Fruit fly (Drosophila melanogaster) whole organism, embryonic: ENCODE measurements around the gene Dic61B.

Experiments
- Blimp-1 ChIP-seq: fragments of 200-800 bp; sonication (Bioruptor generic); optimal IDR thresholded peaks from 3 replicates; lab custom pipeline; 2018; ENCODE audit warnings: missing biosample characterization, missing genetic modification characterization, mild to moderate bottlenecking, moderate library complexity, missing genetic modification reagents
- CG10267 ChIP-seq: fragments of 200-800 bp; sonication (Bioruptor generic); optimal IDR thresholded peaks from 2 replicates; lab custom pipeline; 2018; ENCODE audit warnings: missing biosample characterization, mild to moderate bottlenecking, missing genetic modification characterization, moderate library complexity
- CG10366 ChIP-seq: fragments of 200-800 bp; sonication (Bioruptor generic); IDR thresholded peaks from 2 replicates; pipeline ENCODE4 v1.3.6; 2022; ENCODE audit warnings: missing biosample characterization, missing genetic modification characterization
- CG10654 ChIP-seq: fragments of 200-800 bp; sonication (Bioruptor generic); optimal IDR thresholded peaks from 2 replicates; lab custom pipeline; 2016; ENCODE audit warnings: missing biosample characterization, missing genetic modification characterization
- CG12104 ChIP-seq: fragments of 200-800 bp; sonication (Bioruptor generic); optimal IDR thresholded peaks from 3 replicates; lab custom pipeline; 2016; ENCODE audit warnings: missing biosample characterization, missing genetic modification characterization
- CG15601 ChIP-seq: fragments of 200-800 bp; sonication (Bioruptor generic); optimal IDR thresholded peaks from 3 replicates; lab custom pipeline; 2019; ENCODE audit warnings: missing biosample characterization, mild to moderate bottlenecking, missing genetic modification characterization, moderate library complexity
- CG15696 ChIP-seq: fragments of 200-800 bp; sonication (Bioruptor generic); optimal IDR thresholded peaks from 2 replicates; lab custom pipeline; 2019; ENCODE audit warnings: missing biosample characterization, mild to moderate bottlenecking, missing genetic modification characterization, moderate library complexity
- CG17829 ChIP-seq: fragments of 200-800 bp; optimal IDR thresholded peaks from 2 replicates; lab custom pipeline; 2019; ENCODE audit warnings: missing biosample characterization, mild to moderate bottlenecking, missing genetic modification characterization, moderate library complexity
- CG18262 ChIP-seq: fragments of 200-800 bp; optimal IDR thresholded peaks from 3 replicates; lab custom pipeline; 2019; ENCODE audit warnings: missing biosample characterization, mild to moderate bottlenecking, missing genetic modification characterization, moderate library complexity
- CG18599 ChIP-seq: fragments of 200-800 bp; sonication (Bioruptor generic); optimal IDR thresholded peaks from 3 replicates; lab custom pipeline; 2017; ENCODE audit warnings: missing biosample characterization, missing genetic modification characterization, mild to moderate bottlenecking, moderate library complexity, missing genetic modification reagents
- CG2116 ChIP-seq: fragments of 200-800 bp; sonication (Bioruptor generic); optimal IDR thresholded peaks from 3 replicates; lab custom pipeline; 2018; ENCODE audit warnings: missing biosample characterization, mild to moderate bottlenecking, missing genetic modification characterization
- CG2120 ChIP-seq: fragments of 200-800 bp; sonication (Bioruptor generic); optimal IDR thresholded peaks from 3 replicates; lab custom pipeline; 2016; ENCODE audit warnings: missing biosample characterization, missing genetic modification characterization
- CG2199 ChIP-seq: fragments of 200-800 bp; sonication (Bioruptor generic); IDR thresholded peaks from 3 replicates; pipeline ENCODE4 v1.3.6; 2022; ENCODE audit warnings: missing biosample characterization, missing genetic modification characterization
- CG2678 ChIP-seq: fragments of 200-800 bp; sonication (Bioruptor generic); optimal IDR thresholded peaks from 3 replicates; lab custom pipeline; 2019; ENCODE audit warnings: missing biosample characterization, mild to moderate bottlenecking, missing genetic modification characterization, moderate library complexity
- CG31365 ChIP-seq: fragments of 200-800 bp; sonication (Bioruptor generic); optimal IDR thresholded peaks from 2 replicates; lab custom pipeline; 2018; ENCODE audit warnings: missing biosample characterization, mild to moderate bottlenecking, missing genetic modification characterization
- CG3281 ChIP-seq: fragments of 200-800 bp; sonication (Bioruptor generic); optimal IDR thresholded peaks from 3 replicates; lab custom pipeline; 2017; ENCODE audit warnings: missing biosample characterization, mild to moderate bottlenecking, missing genetic modification characterization
- CG33557 ChIP-seq: fragments of 200-800 bp; sonication (Bioruptor generic); optimal IDR thresholded peaks from 2 replicates; lab custom pipeline; 2019; ENCODE audit warnings: missing biosample characterization, mild to moderate bottlenecking, missing genetic modification characterization, moderate library complexity
- CG4424 ChIP-seq: fragments of 200-800 bp; sonication (Bioruptor generic); optimal IDR thresholded peaks from 3 replicates; lab custom pipeline; 2016; ENCODE audit warnings: missing biosample characterization, missing genetic modification characterization
- CG4707 ChIP-seq: fragments of 200-800 bp; sonication (Bioruptor generic); optimal IDR thresholded peaks from 2 replicates; lab custom pipeline; 2018; ENCODE audit warnings: missing biosample characterization, mild to moderate bottlenecking, missing genetic modification characterization, moderate library complexity
- CG6254 ChIP-seq: fragments of 200-800 bp; sonication (Bioruptor generic); optimal IDR thresholded peaks from 3 replicates; lab custom pipeline; 2017; ENCODE audit warnings: mild to moderate bottlenecking, missing biosample characterization, missing genetic modification reagents, missing genetic modification characterization
- CG6854 ChIP-seq: fragments of 200-800 bp; sonication (Bioruptor generic); optimal IDR thresholded peaks from 3 replicates; lab custom pipeline; 2017; ENCODE audit warnings: missing biosample characterization, mild to moderate bottlenecking, missing genetic modification characterization
- CG7556 ChIP-seq: fragments of 200-800 bp; sonication (Bioruptor generic); optimal IDR thresholded peaks from 2 replicates; lab custom pipeline; 2017; ENCODE audit warnings: missing biosample characterization, mild to moderate bottlenecking, missing genetic modification characterization
- CTCF ChIP-seq: fragments of 200-800 bp; sonication (Bioruptor generic); optimal IDR thresholded peaks from 2 replicates; lab custom pipeline; 2017; ENCODE audit warnings: missing biosample characterization, mild to moderate bottlenecking, missing genetic modification characterization, moderate library complexity
- D19A ChIP-seq: fragments of 200-800 bp; optimal IDR thresholded peaks from 3 replicates; lab custom pipeline; 2019; ENCODE audit warnings: missing biosample characterization, mild to moderate bottlenecking, missing genetic modification characterization, moderate library complexity
- D19B ChIP-seq: fragments of 200-800 bp; sonication (Bioruptor generic); optimal IDR thresholded peaks from 2 replicates; lab custom pipeline; 2017; ENCODE audit warnings: missing biosample characterization, mild to moderate bottlenecking, missing genetic modification characterization
- Dll ChIP-seq: fragments of 200-800 bp; sonication (Bioruptor generic); IDR thresholded peaks from 4 replicates; pipeline ENCODE4 v1.3.6; 2022; ENCODE audit warnings: missing biosample characterization, missing genetic modification characterization; ENCODE audit not compliant: partially characterized antibody
- Doc2 ChIP-seq: fragments of 200-800 bp; sonication (Bioruptor generic); IDR thresholded peaks from 2 replicates; pipeline ENCODE4 v1.3.6; 2022; ENCODE audit warnings: missing biosample characterization, missing genetic modification characterization
- Hr39 ChIP-seq: fragments of >200 bp; optimal IDR thresholded peaks from 2 replicates; lab custom pipeline; 2017
- NfI ChIP-seq: fragments of 200-800 bp; sonication (Bioruptor generic); optimal IDR thresholded peaks from 3 replicates; lab custom pipeline; 2018; ENCODE audit warnings: missing biosample characterization, mild to moderate bottlenecking, missing genetic modification characterization, moderate library complexity
- Oli ChIP-seq: fragments of 200-800 bp; sonication (Bioruptor generic); optimal IDR thresholded peaks from 2 replicates; lab custom pipeline; 2018; ENCODE audit warnings: missing biosample characterization, mild to moderate bottlenecking, missing genetic modification characterization, moderate library complexity
- Side ChIP-seq: fragments of 200-800 bp; sonication (Bioruptor generic); optimal IDR thresholded peaks from 2 replicates; lab custom pipeline; 2016; ENCODE audit warnings: missing biosample characterization, missing genetic modification characterization
- Sox100B ChIP-seq: fragments of 200-800 bp; sonication (Bioruptor generic); optimal IDR thresholded peaks from 3 replicates; lab custom pipeline; 2018; ENCODE audit warnings: missing biosample characterization, mild to moderate bottlenecking, missing genetic modification characterization
- Trl ChIP-seq, 3 experiments: fragments of >200 bp in 2 of 3; fragments of 200-800 bp in 1 of 3; sonication (Bioruptor generic) in 1 of 3; optimal IDR thresholded peaks; 2 replicates in 1 of 3; 3 replicates in 2 of 3; lab custom pipeline; 2016 to 2017; ENCODE audit warnings: missing biosample characterization in 1 of 3, missing genetic modification characterization in 1 of 3
- Xrp1 ChIP-seq: fragments of 200-800 bp; sonication (Bioruptor generic); IDR thresholded peaks from 2 replicates; pipeline ENCODE4 v1.3.6; 2022; ENCODE audit warnings: missing biosample characterization, missing genetic modification characterization
- amos ChIP-seq: fragments of 200-800 bp; sonication (Bioruptor generic); IDR thresholded peaks from 2 replicates; pipeline ENCODE4 v1.3.6; 2022; ENCODE audit warnings: missing biosample characterization, missing genetic modification characterization; ENCODE audit not compliant: partially characterized antibody
- ara ChIP-seq: fragments of 200-800 bp; sonication (Bioruptor generic); IDR thresholded peaks from 2 replicates; pipeline ENCODE4 v1.3.6; 2022; ENCODE audit warnings: missing biosample characterization, missing genetic modification characterization
- chif ChIP-seq, 2 experiments: fragments of 200-800 bp; sonication (Bioruptor generic); optimal IDR thresholded peaks; 3 replicates each; lab custom pipeline; 2016; ENCODE audit warnings: missing biosample characterization in 2 of 2, missing genetic modification characterization in 2 of 2
- chinmo ChIP-seq: fragments of 200-800 bp; sonication (Bioruptor generic); IDR thresholded peaks from 4 replicates; pipeline ENCODE4 v1.3.6; 2022; ENCODE audit warnings: missing biosample characterization, missing genetic modification characterization; ENCODE audit not compliant: partially characterized antibody
- dmrt99B ChIP-seq: fragments of 200-800 bp; sonication (Bioruptor generic); optimal IDR thresholded peaks from 2 replicates; lab custom pipeline; 2018; ENCODE audit warnings: missing biosample characterization, mild to moderate bottlenecking, missing genetic modification characterization, moderate library complexity
- gcm ChIP-seq: fragments of 200-800 bp; sonication (Bioruptor generic); optimal IDR thresholded peaks from 2 replicates; lab custom pipeline; 2019; ENCODE audit warnings: missing biosample characterization, mild to moderate bottlenecking, missing genetic modification characterization, moderate library complexity
- grau ChIP-seq: fragments of 200-800 bp; optimal IDR thresholded peaks from 3 replicates; lab custom pipeline; 2019; ENCODE audit warnings: missing biosample characterization, mild to moderate bottlenecking, missing genetic modification characterization, moderate library complexity
- jumu ChIP-seq: fragments of 200-800 bp; sonication (Bioruptor generic); optimal IDR thresholded peaks from 3 replicates; lab custom pipeline; 2016; ENCODE audit warnings: missing biosample characterization, missing genetic modification characterization
- mirr ChIP-seq: fragments of 200-800 bp; sonication (Bioruptor generic); optimal IDR thresholded peaks from 3 replicates; lab custom pipeline; 2018; ENCODE audit warnings: missing biosample characterization, mild to moderate bottlenecking, missing genetic modification characterization
- pfk ChIP-seq: fragments of 200-800 bp; sonication (Bioruptor generic); optimal IDR thresholded peaks from 2 replicates; lab custom pipeline; 2018; ENCODE audit warnings: missing biosample characterization, mild to moderate bottlenecking, missing genetic modification characterization, moderate library complexity
- sens ChIP-seq: fragments of 200-800 bp; sonication (Bioruptor generic); peaks from one replicate; lab custom pipeline; 2016; ENCODE audit warnings: missing biosample characterization, missing genetic modification characterization
- so ChIP-seq: fragments of 200-800 bp; sonication (Bioruptor generic); IDR thresholded peaks from 3 replicates; pipeline ENCODE4 v1.3.6; 2022; ENCODE audit warnings: missing biosample characterization, missing genetic modification characterization
- ttk ChIP-seq: fragments of 200-800 bp; sonication (Bioruptor generic); IDR thresholded peaks from 2 replicates; pipeline ENCODE4 v2.1.2; 2022; ENCODE audit warnings: missing biosample characterization, missing genetic modification characterization
- vfl ChIP-seq: fragments of 200-800 bp; sonication (Bioruptor generic); optimal IDR thresholded peaks from 2 replicates; lab custom pipeline; 2016; ENCODE audit warnings: missing biosample characterization, missing genetic modification characterization

The Dic61B gene

DNA sequence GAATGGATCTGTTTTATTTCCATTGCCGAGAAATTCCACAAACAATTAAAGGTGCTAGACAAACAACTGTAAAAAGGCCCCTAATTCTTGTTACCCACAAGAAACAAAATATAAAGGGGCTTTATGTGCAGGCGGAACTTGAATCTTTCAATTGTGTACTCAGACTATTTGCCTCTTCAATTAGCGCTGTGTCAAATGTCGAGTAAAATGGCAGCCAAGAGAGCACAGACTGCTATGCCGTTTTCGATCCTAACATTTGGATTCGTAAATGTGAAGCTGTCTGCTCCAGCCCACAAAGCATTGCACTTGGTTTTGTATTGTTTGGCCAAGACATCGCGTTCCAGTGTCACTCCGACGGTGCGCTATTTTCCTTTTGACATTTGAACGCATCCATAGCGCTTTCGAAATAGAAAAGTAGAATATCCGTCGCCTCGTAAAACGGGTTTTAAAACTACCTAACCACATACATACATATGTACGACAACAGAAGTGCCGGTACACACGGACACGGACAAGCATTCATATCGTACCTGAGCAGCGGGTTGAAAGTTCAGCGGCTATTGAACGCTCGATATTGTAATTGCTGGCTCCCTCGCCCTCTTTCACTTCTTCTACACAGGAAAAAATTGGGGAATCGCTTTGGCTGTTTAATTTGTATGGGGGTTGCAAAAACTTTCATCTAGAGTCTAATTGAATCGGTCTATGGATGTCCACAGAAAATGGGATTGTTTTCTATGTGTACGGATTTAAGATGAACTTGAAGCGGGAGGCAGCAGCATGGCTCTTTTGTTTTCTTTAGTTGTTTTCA, 13.8 kb upstream of the Dic61B start (continued):
- TF ChIP-seq chinmo (GFP tag; lab: Robert Waterston, UW) (0 out of 4 replicates have a peak, but pooled peaks have one; percentile 19), vfl (GFP tag; lab: Kevin White, UChicago) (no peak), Blimp-1 (GFP tag; lab: Kevin White, UChicago) (peak; percentile 51), chif (GFP tag; optimal IDR thresholded peaks at IDR 0.05; lab: Kevin White, UChicago) (peak in 1 of 2 experiments; percentile 18), sens (peak; percentile 61), gcm (peak; percentile 26), CG31365 (no peak), CG18262 (peak; percentile 51), Hr39 (no peak), CG6254 (GFP tag; lab: Kevin White, UChicago) (peak; percentile 2), dmrt99B (tag; lab: Kevin White, UChicago) (peak; percentile 48), CG10654 (GFP tag; lab: Kevin White, UChicago) (peak; percentile 1), Doc2 (GFP tag; lab: Robert Waterston, UW) (no peak), CG2199 (peak; percentile 78; the same call in 2 of the 3 replicates), CG4424 (GFP tag; lab: Kevin White, UChicago) (peak; percentile 54), Oli (tag; lab: Kevin White, UChicago) (peak; percentile 5), so (GFP tag; lab: Robert Waterston, UW) (0 out of 3 replicates have a peak, but pooled peaks have one; percentile 32), pfk (no peak), Trl (optimal IDR thresholded peaks at IDR 0.05; lab: Kevin White, UChicago) (no peak), Trl (GFP tag; optimal IDR thresholded peaks at IDR 0.05; lab: Kevin White, UChicago) (peak; percentile 2), mirr (no peak), CG10267 (peak; percentile 6), CG3281 (GFP tag; lab: Kevin White, UChicago) (peak; percentile 23), CG6854 (GFP tag; lab: Kevin White, UChicago) (no peak), jumu (no peak), CG18599 (GFP tag; lab: Kevin White, UChicago) (peak; percentile 50), Dll (GFP tag; lab: Robert Waterston, UW) (no peak), CG15696 (no peak), CTCF (GFP tag; lab: Kevin White, UChicago) (peak; percentile 58), CG2120 (no peak), D19B (GFP tag; lab: Kevin White, UChicago) (no peak), CG2678 (tag; lab: Kevin White, UChicago) (peak; percentile 36), CG4707 (GFP tag; lab: Kevin White, UChicago) (no peak), CG15601 (tag; lab: Kevin White, UChicago) (peak; percentile 40), grau (tag; lab: Kevin White, UChicago) (peak; percentile 30), CG2116 (GFP tag; lab: Kevin White, UChicago) (no peak), NfI (GFP tag; lab: Kevin White, UChicago) (peak; percentile 25), CG10366 (GFP tag; lab: Robert Waterston, UW) (0 out of 2 replicates have a peak, but pooled peaks have one; percentile 11), CG12104 (GFP tag; lab: Kevin White, UChicago) (no peak), Side (GFP tag; lab: Kevin White, UChicago) (peak; percentile 4), amos (GFP tag; lab: Robert Waterston, UW) (0 out of 2 replicates have a peak, but pooled peaks have one; percentile 20), CG7556 (GFP tag; lab: Kevin White, UChicago) (peak; percentile 20), CG17829 (peak; percentile 7), Sox100B (GFP tag; lab: Kevin White, UChicago) (no peak), ara (0 out of 2 replicates have a peak, but pooled peaks have one; percentile 7), ttk (GFP tag; lab: Robert Waterston, UW) (0 out of 2 replicates have a peak, but pooled peaks have one; percentile 12), D19A (tag; lab: Kevin White, UChicago) (peak; percentile 7), CG33557 (no peak), Xrp1 (peak; percentile 52)
